Worm (Caenorhabditis elegans): ENCODE data around the gene jnk-1.

ce11 chrIV:6925520-6925919 lies 31.9 kb upstream of the jnk-1 start:
- TF ChIP-seq med-1 (GFP tag; optimal IDR thresholded peaks at IDR 0.05; ENCODE audit: insufficient read depth): no peak
- no peak for TF ChIP-seq ztf-23 (GFP tag; IDR thresholded peaks at IDR 0.05)
- no peak for TF ChIP-seq ztf-29 (GFP tag; IDR thresholded peaks at IDR 0.05)
